Fruit fly (Drosophila melanogaster): Measurements from ENCODE around the gene laf.

Gene laf

dm6 chr3R:4914439-4914880, 36.1 kb upstream of the laf start (continued):
- no peak for TF ChIP-seq crp (GFP tag; optimal IDR thresholded peaks at IDR 0.05)
- TF ChIP-seq CG4707 (GFP tag; optimal IDR thresholded peaks at IDR 0.05): no peak
- TF ChIP-seq tll (GFP tag; optimal IDR thresholded peaks at IDR 0.05): peak in 1 of 2 experiments; percentile 53
- TF ChIP-seq cg (GFP tag; optimal IDR thresholded peaks at IDR 0.05): peak; percentile 30
- TF ChIP-seq CG6854 (GFP tag; optimal IDR thresholded peaks at IDR 0.05): no peak
- TF ChIP-seq corto (GFP tag; optimal IDR thresholded peaks at IDR 0.05): no peak
- TF ChIP-seq twi (tag; optimal IDR thresholded peaks at IDR 0.05): peak; percentile 90
- TF ChIP-seq GATAe (GFP tag; conservative IDR thresholded peaks at IDR 0.05): no peak
- TF ChIP-seq nom (GFP tag; optimal IDR thresholded peaks at IDR 0.05): peak; percentile 24
- TF ChIP-seq CG2199 (GFP tag; IDR thresholded peaks at IDR 0.05): peak; percentile 82; the same call in 1 of the 3 replicates
- no peak for TF ChIP-seq zf30C (GFP tag; optimal IDR thresholded peaks at IDR 0.05)
- TF ChIP-seq ro (GFP tag; IDR thresholded peaks at IDR 0.05): no peak
- TF ChIP-seq CG8924 (tag; optimal IDR thresholded peaks at IDR 0.05): peak; percentile 22
- peak; percentile 83 for TF ChIP-seq sens (GFP tag)

- TF ChIP-seq Nf-YC (tag; optimal IDR thresholded peaks at IDR 0.05) (no peak), CG7963 (GFP tag; IDR thresholded peaks at IDR 0.05; ENCODE audit: partially characterized antibody) (no peak), eve (GFP tag; optimal IDR thresholded peaks at IDR 0.05) (peak in 1 of 2 experiments; percentile 29), Bdp1 (GFP tag; optimal IDR thresholded peaks at IDR 0.05) (no peak), danr (GFP tag; IDR thresholded peaks at IDR 0.05) (no peak), CG10543 (GFP tag; optimal IDR thresholded peaks at IDR 0.05) (no peak), CoRest (tag; optimal IDR thresholded peaks at IDR 0.05) (no peak), nom (GFP tag; optimal IDR thresholded peaks at IDR 0.05) (no peak), nau (GFP tag; optimal IDR thresholded peaks at IDR 0.05) (no peak), PHDP (tag; optimal IDR thresholded peaks at IDR 0.05) (peak; percentile 8), grau (tag; optimal IDR thresholded peaks at IDR 0.05) (peak; percentile 78), Hey (tag; optimal IDR thresholded peaks at IDR 0.05) (no peak), CG11085 (GFP tag; IDR thresholded peaks at IDR 0.05) (no peak), CG14965 (GFP tag; optimal IDR thresholded peaks at IDR 0.05; ENCODE audit: borderline replicate concordance) (no peak), CG9932 (GFP tag; IDR thresholded peaks at IDR 0.05) (peak; percentile 36), CG8089 (GFP tag; optimal IDR thresholded peaks at IDR 0.05) (no peak), CG8290 (GFP tag; optimal IDR thresholded peaks at IDR 0.05) (no peak), CG8290 (tag; optimal IDR thresholded peaks at IDR 0.05) (peak in 1 of 2 experiments; percentile 9), CG32532 (GFP tag; IDR thresholded peaks at IDR 0.05) (no peak), MBD-R2 (GFP tag; IDR thresholded peaks at IDR 0.05) (no peak), CG3847 (GFP tag; IDR thresholded peaks at IDR 0.05) (no peak), Mes4 (GFP tag; optimal IDR thresholded peaks at IDR 0.05) (no peak), bcd (GFP tag; optimal IDR thresholded peaks at IDR 0.05) (no peak), wek (GFP tag; optimal IDR thresholded peaks at IDR 0.05) (no peak), CG7745 (tag; optimal IDR thresholded peaks at IDR 0.05) (no peak), al (GFP tag; IDR thresholded peaks at IDR 0.05) (0 out of 2 replicates have a peak, but pooled peaks have one; percentile 5), CG1024 (GFP tag; IDR thresholded peaks at IDR 0.05) (no peak), Gsc (GFP tag; IDR thresholded peaks at IDR 0.05) (no peak), Atf-2 (GFP tag; optimal IDR thresholded peaks at IDR 0.05) (no peak), CG13624 (GFP tag; optimal IDR thresholded peaks at IDR 0.05) (peak; percentile 11), emc (GFP tag; optimal IDR thresholded peaks at IDR 0.05) (no peak), ci (GFP tag; IDR thresholded peaks at IDR 0.05) (no peak), CG33213 (GFP tag; optimal IDR thresholded peaks at IDR 0.05) (no peak), CG15269 (tag; optimal IDR thresholded peaks at IDR 0.05) (no peak), nerfin-1 (tag; optimal IDR thresholded peaks at IDR 0.05) (no peak), CG18764 (GFP tag; optimal IDR thresholded peaks at IDR 0.05) (no peak), CG4424 (GFP tag; optimal IDR thresholded peaks at IDR 0.05) (no peak), da (GFP tag; optimal IDR thresholded peaks at IDR 0.05) (no peak)
These were observed 34.8 kb upstream of the laf start for dm6 chr3R:4913181-4913580.

All from whole organism, embryonic.